Worm (Caenorhabditis elegans): Measurements from ENCODE around the gene T11B7.5.

DNA sequence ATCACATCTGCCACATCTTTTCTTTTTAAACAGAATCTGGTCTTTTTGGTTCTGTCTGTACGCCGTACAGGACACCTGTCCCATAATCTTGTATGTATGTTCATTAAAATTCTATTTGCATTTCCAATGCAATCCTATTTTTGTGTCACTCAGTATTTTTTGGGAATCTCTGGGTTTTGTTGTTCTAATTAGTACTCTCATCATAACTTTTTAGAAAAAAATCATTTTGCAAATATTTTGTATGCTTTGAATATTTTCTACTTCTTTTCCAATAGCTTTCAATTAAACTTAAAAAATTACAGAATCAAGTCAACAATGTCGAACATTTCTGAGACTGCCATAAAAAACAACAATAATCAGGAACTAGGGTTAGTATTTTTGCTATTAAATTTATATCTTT is 35.8 kb downstream of the T11B7.5 start, which contains the start of gene T28C6.3:
- no peak for TF ChIP-seq nhr-76 (tag; optimal IDR thresholded peaks at IDR 0.05)
- no peak for TF ChIP-seq mep-1 (tag; optimal IDR thresholded peaks at IDR 0.05)
- TF ChIP-seq ztf-11 (tag; optimal IDR thresholded peaks at IDR 0.05), result no peak
- no peak for TF ChIP-seq daf-12 (tag; optimal IDR thresholded peaks at IDR 0.05)
- no peak for TF ChIP-seq pha-4 (GFP tag; IDR thresholded peaks at IDR 0.05)
- no peak for TF ChIP-seq pha-4 (tag; optimal IDR thresholded peaks at IDR 0.05)
- TF ChIP-seq ama-1 (optimal IDR thresholded peaks at IDR 0.05), result no peak
- no peak for TF ChIP-seq aly-2 (tag; optimal IDR thresholded peaks at IDR 0.05)
- TF ChIP-seq hlh-11 (tag; optimal IDR thresholded peaks at IDR 0.05), result no peak
- no peak for TF ChIP-seq fos-1 (tag; optimal IDR thresholded peaks at IDR 0.05)
- no peak for TF ChIP-seq D1046.2 (GFP tag; IDR thresholded peaks at IDR 0.05)
- no peak for TF ChIP-seq fkh-10 (GFP tag; optimal IDR thresholded peaks at IDR 0.05)
- no peak for TF ChIP-seq T26A8.4 (GFP tag; IDR thresholded peaks at IDR 0.05)
